Fruit fly (Drosophila melanogaster) whole organism, wandering third instar larva: Measurements from ENCODE around the gene CG14391.
A peak's percentile ranks its signal among the peaks of the same experiment; 100 is the strongest.

Experiments used
- CG32264 ChIP-seq: fragments of 200-800 bp; sonication (Bioruptor generic); optimal IDR thresholded peaks from 2 replicates; lab custom pipeline; 2016; ENCODE audit warnings: missing biosample characterization, missing genetic modification characterization
- CG9705 ChIP-seq: fragments of 200-800 bp; sonication (Bioruptor generic); optimal IDR thresholded peaks from 2 replicates; lab custom pipeline; 2018; ENCODE audit warnings: missing biosample characterization, mild to moderate bottlenecking, missing genetic modification characterization
- CrebA ChIP-seq: fragments of 200-800 bp; sonication (Bioruptor generic); optimal IDR thresholded peaks from 2 replicates; lab custom pipeline; 2016; ENCODE audit warnings: missing biosample characterization, mild to moderate bottlenecking, missing genetic modification characterization, borderline replicate concordance
- Dif ChIP-seq: fragments of 200-275, 200-300 bp; sonication (Bioruptor generic); optimal IDR thresholded peaks from 2 replicates; lab custom pipeline; 2018; ENCODE audit warnings: missing biosample characterization, missing genetic modification characterization; ENCODE audit not compliant: partially characterized antibody
- GATAd ChIP-seq: sonication (Bioruptor generic); optimal IDR thresholded peaks from 2 replicates; lab custom pipeline; 2016; ENCODE audit warnings: missing biosample characterization, missing genetic modification characterization
- HLH106 ChIP-seq: fragments of 200-800 bp; optimal IDR thresholded peaks from 3 replicates; lab custom pipeline; 2019; ENCODE audit warnings: missing biosample characterization, mild to moderate bottlenecking, missing genetic modification characterization, moderate library complexity
- Hnf4 ChIP-seq: fragments of 200-800 bp; sonication (Bioruptor generic); optimal IDR thresholded peaks from 2 replicates; lab custom pipeline; 2016; ENCODE audit warnings: missing biosample characterization, mild to moderate bottlenecking, missing genetic modification characterization
- Hr78 ChIP-seq: fragments of >200 bp; optimal IDR thresholded peaks from 2 replicates; lab custom pipeline; 2017; ENCODE audit warnings: missing biosample characterization, missing genetic modification characterization
- Hr83 ChIP-seq: fragments of 200-300 bp; sonication (Bioruptor generic); optimal IDR thresholded peaks from 2 replicates; lab custom pipeline; 2016; ENCODE audit warnings: missing biosample characterization, mild to moderate bottlenecking, missing genetic modification characterization, moderate library complexity; ENCODE audit not compliant: poor library complexity, severe bottlenecking
- Jra ChIP-seq: sonication (Bioruptor generic); optimal IDR thresholded peaks from 2 replicates; lab custom pipeline; 2016; ENCODE audit warnings: missing biosample characterization, missing genetic modification characterization
- Mio ChIP-seq: sonication (Bioruptor generic); optimal IDR thresholded peaks from 2 replicates; lab custom pipeline; 2016; ENCODE audit warnings: missing biosample characterization, missing genetic modification characterization
- Myc ChIP-seq: fragments of >200 bp; optimal IDR thresholded peaks from 2 replicates; lab custom pipeline; 2017
- N ChIP-seq: fragments of >200 bp; optimal IDR thresholded peaks from 2 replicates; lab custom pipeline; 2018; ENCODE audit warnings: missing biosample characterization, missing external identifiers, missing genetic modification characterization
- Rel ChIP-seq, 2 experiments: fragments of 200-800 bp; sonication (Bioruptor generic) in 1 of 2; optimal IDR thresholded peaks; 2 replicates in 1 of 2; 3 replicates in 1 of 2; lab custom pipeline; 2016 to 2019; ENCODE audit warnings: mild to moderate bottlenecking in 2 of 2, missing biosample characterization in 2 of 2, missing genetic modification characterization in 2 of 2, moderate library complexity in 1 of 2
- Sp1 ChIP-seq: fragments of 200-800 bp; sonication (Bioruptor generic); optimal IDR thresholded peaks from 3 replicates; lab custom pipeline; 2019; ENCODE audit warnings: missing biosample characterization, mild to moderate bottlenecking, missing genetic modification characterization, moderate library complexity
- Vsx2 ChIP-seq: fragments of 200-300, 225-300 bp; sonication (Bioruptor generic); optimal IDR thresholded peaks from 2 replicates; lab custom pipeline; 2018; ENCODE audit warnings: missing biosample characterization, missing genetic modification characterization; ENCODE audit not compliant: partially characterized antibody
- br ChIP-seq: fragments of 200-800 bp; sonication (Bioruptor generic); optimal IDR thresholded peaks from 2 replicates; lab custom pipeline; 2016; ENCODE audit warnings: missing biosample characterization, missing genetic modification characterization
- brk ChIP-seq: fragments of 200-800 bp; sonication (Bioruptor generic); optimal IDR thresholded peaks from 2 replicates; lab custom pipeline; 2016; ENCODE audit warnings: missing biosample characterization, mild to moderate bottlenecking, missing genetic modification characterization
- dl ChIP-seq, 2 experiments: fragments of 175-275, 200-275 bp in 1 of 2; fragments of 200-275 bp in 1 of 2; sonication (Bioruptor generic); optimal IDR thresholded peaks; lab custom pipeline; 2018; ENCODE audit warnings: mild to moderate bottlenecking in 2 of 2, missing biosample characterization in 2 of 2, missing genetic modification characterization in 2 of 2, moderate library complexity in 2 of 2; ENCODE audit not compliant: partially characterized antibody in 2 of 2, insufficient read depth in 1 of 2
- dmrt93B ChIP-seq: fragments of 200-800 bp; sonication (Bioruptor generic); optimal IDR thresholded peaks from 2 replicates; lab custom pipeline; 2018; ENCODE audit warnings: missing biosample characterization, mild to moderate bottlenecking, missing genetic modification characterization
- ey ChIP-seq: fragments of 200-800 bp; sonication (Bioruptor generic); optimal IDR thresholded peaks from 2 replicates; lab custom pipeline; 2016; ENCODE audit warnings: missing biosample characterization, missing genetic modification characterization
- fru ChIP-seq: fragments of 200-800 bp; sonication (Bioruptor generic); optimal IDR thresholded peaks from 3 replicates; lab custom pipeline; 2016; ENCODE audit warnings: missing biosample characterization, mild to moderate bottlenecking, missing genetic modification characterization
- h ChIP-seq: fragments of 200-800 bp; sonication (Bioruptor generic); optimal IDR thresholded peaks from 3 replicates; lab custom pipeline; 2016; ENCODE audit warnings: missing biosample characterization, mild to moderate bottlenecking, missing genetic modification characterization
- lola ChIP-seq: fragments of >200 bp; optimal IDR thresholded peaks from 2 replicates; lab custom pipeline; 2017; ENCODE audit warnings: missing biosample characterization, missing genetic modification characterization
- pan ChIP-seq: fragments of >200 bp; optimal IDR thresholded peaks from 2 replicates; lab custom pipeline; 2017
- psq ChIP-seq: fragments of 200-800 bp; sonication (Bioruptor generic); optimal IDR thresholded peaks from 3 replicates; lab custom pipeline; 2017; ENCODE audit warnings: missing biosample characterization, mild to moderate bottlenecking, missing genetic modification characterization, moderate library complexity
- rgr ChIP-seq: fragments of 200-800 bp; sonication (Bioruptor generic); optimal IDR thresholded peaks from 3 replicates; lab custom pipeline; 2016; ENCODE audit warnings: missing biosample characterization, mild to moderate bottlenecking, missing genetic modification characterization
- sage ChIP-seq: fragments of 200-800 bp; sonication (Bioruptor generic); optimal IDR thresholded peaks from 2 replicates; lab custom pipeline; 2016; ENCODE audit warnings: missing biosample characterization, mild to moderate bottlenecking, missing genetic modification characterization
- tai ChIP-seq: sonication (Bioruptor generic); optimal IDR thresholded peaks from 2 replicates; lab custom pipeline; 2016; ENCODE audit warnings: missing biosample characterization, missing genetic modification characterization
- woc ChIP-seq: sonication (Bioruptor generic); optimal IDR thresholded peaks from 2 replicates; lab custom pipeline; 2016; ENCODE audit warnings: missing biosample characterization, mild to moderate bottlenecking, missing genetic modification characterization

CG14391 gene

dm6 chr3R:12716251-12716650 is 21.6 kb upstream of the CG14391 start:
- peak; percentile 57 for TF ChIP-seq Sp1 (GFP tag; lab: Kevin White, UChicago)
- TF ChIP-seq Dif (GFP tag; lab: Kevin White, UChicago), result no peak
- TF ChIP-seq Rel (GFP tag; optimal IDR thresholded peaks at IDR 0.05; lab: Kevin White, UChicago), result no peak
- peak; percentile 70 for TF ChIP-seq Rel (tag; optimal IDR thresholded peaks at IDR 0.05; lab: Kevin White, UChicago)
- TF ChIP-seq sage, result no peak

- TF ChIP-seq Vsx2 (GFP tag; lab: Kevin White, UChicago) (no peak), Hnf4 (GFP tag; lab: Kevin White, UChicago) (no peak), sage (no peak), lola (GFP tag; lab: Kevin White, UChicago) (no peak), GATAd (GFP tag; lab: Kevin White, UChicago) (no peak), tai (GFP tag; lab: Kevin White, UChicago) (no peak), Mio (GFP tag; lab: Kevin White, UChicago) (no peak), Sp1 (GFP tag; lab: Kevin White, UChicago) (no peak), HLH106 (tag; lab: Kevin White, UChicago) (no peak), pan (lab: Kevin White, UChicago) (no peak), psq (GFP tag; lab: Kevin White, UChicago) (no peak), Hr78 (no peak), fru (GFP tag; lab: Kevin White, UChicago) (no peak), dl (GFP tag; optimal IDR thresholded peaks at IDR 0.05; lab: Kevin White, UChicago; ENCODE audit: insufficient read depth in 1 of 2, partially characterized antibody in 2 of 2) (no peak), brk (GFP tag; lab: Kevin White, UChicago) (no peak), h (GFP tag; lab: Kevin White, UChicago) (no peak), woc (GFP tag; lab: Kevin White, UChicago) (no peak), Myc (no peak), Dif (GFP tag; lab: Kevin White, UChicago) (no peak)
Measured at dm6 chr3R:12715253-12715652, 20.6 kb upstream of the CG14391 start.

dm6 chr3R:12712178-12713172 is 17.8 kb upstream of the CG14391 start, which contains the start of gene PolQ:
TSS of gene PolQ (minus strand) at chr3R:12712299.
- TF ChIP-seq N (GFP tag; lab: Kevin White, UChicago) (peak; percentile 96), Hr78 (peak; percentile 68)

dm6 chr3R:12704861-12705260 is 10.2 kb upstream of the CG14391 start, which contains the start of gene CG12279:
TSS of gene CG12279 (plus strand) at chr3R:12705094.
- no peak for TF ChIP-seq CG32264 (GFP tag; lab: Kevin White, UChicago)
- no peak for TF ChIP-seq br (GFP tag; lab: Kevin White, UChicago)
- TF ChIP-seq CG9705 (GFP tag; lab: Kevin White, UChicago), result no peak
- TF ChIP-seq CrebA (GFP tag; lab: Kevin White, UChicago), result no peak
- no peak for TF ChIP-seq dmrt93B
- TF ChIP-seq psq (GFP tag; lab: Kevin White, UChicago), result no peak
- no peak for TF ChIP-seq Myc
- TF ChIP-seq rgr (GFP tag; lab: Kevin White, UChicago), result no peak
- no peak for TF ChIP-seq Sp1 (GFP tag; lab: Kevin White, UChicago)
- no peak for TF ChIP-seq Jra (GFP tag; lab: Kevin White, UChicago)
- TF ChIP-seq Rel (GFP tag; optimal IDR thresholded peaks at IDR 0.05; lab: Kevin White, UChicago), result no peak
- no peak for TF ChIP-seq Rel (tag; optimal IDR thresholded peaks at IDR 0.05; lab: Kevin White, UChicago)
- no peak for TF ChIP-seq Hr83
- TF ChIP-seq h (GFP tag; lab: Kevin White, UChicago), result no peak
- no peak for TF ChIP-seq ey (GFP tag; lab: Kevin White, UChicago)
- no peak for TF ChIP-seq brk (GFP tag; lab: Kevin White, UChicago)
